Fruit fly (Drosophila melanogaster) whole organism, embryonic: ENCODE results near the gene CG34242.

ENCODE experiments used
- CG10267 ChIP-seq: fragments of 200-800 bp; sonication (Bioruptor generic); optimal IDR thresholded peaks from 2 replicates; lab custom pipeline; 2018; ENCODE audit warnings: missing biosample characterization, mild to moderate bottlenecking, missing genetic modification characterization, moderate library complexity
- CG10543 ChIP-seq: fragments of 200-800 bp; sonication (Bioruptor generic); optimal IDR thresholded peaks from 3 replicates; lab custom pipeline; 2017; ENCODE audit warnings: missing biosample characterization, mild to moderate bottlenecking, missing genetic modification characterization, moderate library complexity
- CG12155 ChIP-seq: fragments of 200-800 bp; sonication (Bioruptor generic); optimal IDR thresholded peaks from 3 replicates; lab custom pipeline; 2016; ENCODE audit warnings: missing biosample characterization, missing genetic modification characterization
- CG13894 ChIP-seq: fragments of 200-800 bp; sonication (Bioruptor generic); optimal IDR thresholded peaks from 3 replicates; lab custom pipeline; 2018; ENCODE audit warnings: missing biosample characterization, mild to moderate bottlenecking, missing genetic modification characterization, moderate library complexity
- CG14050 ChIP-seq: fragments of 200-800 bp; sonication (Bioruptor generic); IDR thresholded peaks from 3 replicates; pipeline ENCODE4 v1.3.6; 2022; ENCODE audit warnings: missing biosample characterization, missing genetic modification characterization
- CG14441 ChIP-seq: fragments of 200-800 bp; sonication (Bioruptor generic); IDR thresholded peaks from 2 replicates; pipeline ENCODE4 v1.3.6; 2022; ENCODE audit warnings: missing biosample characterization, missing genetic modification characterization
- CG17328 ChIP-seq: fragments of 200-800 bp; sonication (Bioruptor generic); IDR thresholded peaks from 2 replicates; pipeline ENCODE4 v1.3.6; 2022; ENCODE audit warnings: missing biosample characterization, missing genetic modification characterization
- CG2120 ChIP-seq: fragments of 200-800 bp; sonication (Bioruptor generic); optimal IDR thresholded peaks from 3 replicates; lab custom pipeline; 2016; ENCODE audit warnings: missing biosample characterization, missing genetic modification characterization
- CG31365 ChIP-seq: fragments of 200-800 bp; sonication (Bioruptor generic); optimal IDR thresholded peaks from 2 replicates; lab custom pipeline; 2018; ENCODE audit warnings: missing biosample characterization, mild to moderate bottlenecking, missing genetic modification characterization
- CG3726 ChIP-seq: fragments of 200-800 bp; sonication (Bioruptor generic); IDR thresholded peaks from 3 replicates; pipeline ENCODE4, ENCODE4 v1.3.6; 2022; ENCODE audit warnings: missing biosample characterization, missing genetic modification characterization
- CG42726 ChIP-seq: fragments of 200-800 bp; sonication (Bioruptor generic); IDR thresholded peaks from 2 replicates; pipeline ENCODE4 v1.3.6; 2022; ENCODE audit warnings: missing biosample characterization, missing genetic modification characterization; ENCODE audit not compliant: partially characterized antibody
- CG4328 ChIP-seq: fragments of 200-800 bp; sonication (Bioruptor generic); optimal IDR thresholded peaks from 3 replicates; lab custom pipeline; 2017; ENCODE audit warnings: missing biosample characterization, missing genetic modification reagents, missing genetic modification characterization
- CG4360 ChIP-seq: fragments of 200-800 bp; sonication (Bioruptor generic); IDR thresholded peaks from 2 replicates; pipeline ENCODE4 v1.3.6; 2022; ENCODE audit warnings: missing biosample characterization, missing genetic modification characterization
- CG6683 ChIP-seq: fragments of 200-800 bp; sonication (Bioruptor generic); optimal IDR thresholded peaks from 2 replicates; lab custom pipeline; 2017; ENCODE audit warnings: missing biosample characterization, mild to moderate bottlenecking, missing genetic modification characterization, missing genetic modification reagents
- CG7357 ChIP-seq: fragments of 200-800 bp; sonication (Bioruptor generic); IDR thresholded peaks from 3 replicates; pipeline ENCODE4 v1.3.6; 2022; ENCODE audit warnings: missing biosample characterization, missing genetic modification characterization
- CG8281 ChIP-seq: fragments of 200-800 bp; sonication (Bioruptor generic); optimal IDR thresholded peaks from 2 replicates; lab custom pipeline; 2018; ENCODE audit warnings: missing biosample characterization, mild to moderate bottlenecking, missing genetic modification characterization, moderate library complexity
- CG8478 ChIP-seq: fragments of >200 bp; optimal IDR thresholded peaks from 2 replicates; lab custom pipeline; 2018
- CG9215 ChIP-seq: fragments of 200-800 bp; sonication (Bioruptor generic); IDR thresholded peaks from 2 replicates; pipeline ENCODE4 v1.3.6; 2022; ENCODE audit warnings: missing biosample characterization, missing genetic modification characterization
- Chrac-16 ChIP-seq: fragments of 200-800 bp; sonication (Bioruptor generic); optimal IDR thresholded peaks from 3 replicates; lab custom pipeline; 2016; ENCODE audit warnings: missing biosample characterization, missing genetic modification characterization
- Doc2 ChIP-seq: fragments of 200-800 bp; sonication (Bioruptor generic); IDR thresholded peaks from 2 replicates; pipeline ENCODE4 v1.3.6; 2022; ENCODE audit warnings: missing biosample characterization, missing genetic modification characterization
- E2f2 ChIP-seq: fragments of 200-800 bp; sonication (Bioruptor generic); IDR thresholded peaks from 2 replicates; pipeline ENCODE4 v1.3.6; 2022; ENCODE audit warnings: missing biosample characterization, missing genetic modification characterization
- Fer1 ChIP-seq: fragments of 200-800 bp; sonication (Bioruptor generic); optimal IDR thresholded peaks from 2 replicates; lab custom pipeline; 2017; ENCODE audit warnings: missing biosample characterization, mild to moderate bottlenecking, missing genetic modification characterization
- Hsf ChIP-seq: fragments of 200-800 bp; sonication (Bioruptor generic); optimal IDR thresholded peaks from 3 replicates; lab custom pipeline; 2016; ENCODE audit warnings: missing biosample characterization, missing genetic modification characterization
- Jarid2 ChIP-seq: fragments of 200-800 bp; sonication (Bioruptor generic); optimal IDR thresholded peaks from 3 replicates; lab custom pipeline; 2017; ENCODE audit warnings: mild to moderate bottlenecking, missing biosample characterization, missing genetic modification reagents, missing genetic modification characterization
- Mrtf ChIP-seq: fragments of 200-800 bp; sonication (Bioruptor generic); IDR thresholded peaks from 3 replicates; pipeline ENCODE4 v1.3.6; 2022; ENCODE audit warnings: missing biosample characterization, missing genetic modification characterization
- Oli ChIP-seq: fragments of 200-800 bp; sonication (Bioruptor generic); optimal IDR thresholded peaks from 2 replicates; lab custom pipeline; 2018; ENCODE audit warnings: missing biosample characterization, mild to moderate bottlenecking, missing genetic modification characterization, moderate library complexity
- Ptx1 ChIP-seq: fragments of 200-800 bp; sonication (Bioruptor generic); IDR thresholded peaks from 2 replicates; pipeline ENCODE4 v1.3.6; 2022; ENCODE audit warnings: missing biosample characterization, missing genetic modification characterization
- Taf1 ChIP-seq: fragments of 200-800 bp; sonication (Bioruptor generic); IDR thresholded peaks from 2 replicates; pipeline ENCODE4 v1.3.6; 2022; ENCODE audit warnings: missing biosample characterization, missing genetic modification characterization
- YL-1 ChIP-seq: fragments of 200-800 bp; sonication (Bioruptor generic); optimal IDR thresholded peaks from 3 replicates; lab custom pipeline; 2017; ENCODE audit warnings: missing biosample characterization, mild to moderate bottlenecking, missing genetic modification characterization
- ap ChIP-seq: fragments of 200-800 bp; sonication (Bioruptor generic); IDR thresholded peaks from 2 replicates; pipeline ENCODE4 v1.3.6; 2022; ENCODE audit warnings: missing biosample characterization, missing genetic modification characterization
- ara ChIP-seq: fragments of 200-800 bp; sonication (Bioruptor generic); IDR thresholded peaks from 2 replicates; pipeline ENCODE4 v1.3.6; 2022; ENCODE audit warnings: missing biosample characterization, missing genetic modification characterization
- ase ChIP-seq: fragments of 200-800 bp; sonication (Bioruptor generic); IDR thresholded peaks from 3 replicates; pipeline ENCODE4 v1.3.6; 2022; ENCODE audit warnings: missing biosample characterization, missing genetic modification characterization
- ato ChIP-seq: fragments of 200-800 bp; sonication (Bioruptor generic); IDR thresholded peaks from 2 replicates; pipeline ENCODE4 v1.3.6; 2022; ENCODE audit warnings: missing biosample characterization, missing genetic modification characterization; ENCODE audit not compliant: partially characterized antibody
- bcd ChIP-seq: fragments of 200-800 bp; sonication (Bioruptor generic); optimal IDR thresholded peaks from 2 replicates; lab custom pipeline; 2017; ENCODE audit warnings: missing biosample characterization, mild to moderate bottlenecking, missing genetic modification characterization
- caup ChIP-seq: fragments of 200-800 bp; sonication (Bioruptor generic); optimal IDR thresholded peaks from 3 replicates; lab custom pipeline; 2017; ENCODE audit warnings: missing biosample characterization, mild to moderate bottlenecking, missing genetic modification characterization, moderate library complexity; ENCODE audit not compliant: severe bottlenecking
- chif ChIP-seq, 2 experiments: fragments of 200-800 bp; sonication (Bioruptor generic); optimal IDR thresholded peaks; 3 replicates each; lab custom pipeline; 2016; ENCODE audit warnings: missing biosample characterization in 2 of 2, missing genetic modification characterization in 2 of 2
- chm ChIP-seq: fragments of 200-800 bp; sonication (Bioruptor generic); IDR thresholded peaks from 2 replicates; pipeline ENCODE4 v1.3.6; 2022; ENCODE audit warnings: missing biosample characterization, missing genetic modification characterization
- crol ChIP-seq: fragments of 200-800 bp; sonication (Bioruptor generic); IDR thresholded peaks from 2 replicates; pipeline ENCODE4 v1.3.6; 2022; ENCODE audit warnings: missing biosample characterization, missing genetic modification characterization
- esg ChIP-seq: fragments of 200-800 bp; sonication (Bioruptor generic); conservative IDR thresholded peaks from 2 replicates; pipeline ENCODE4 v1.3.6; 2022; ENCODE audit warnings: missing biosample characterization, missing genetic modification characterization
- fd64A ChIP-seq: fragments of 200-800 bp; sonication (Bioruptor generic); optimal IDR thresholded peaks from 3 replicates; lab custom pipeline; 2018; ENCODE audit warnings: missing biosample characterization, mild to moderate bottlenecking, missing genetic modification characterization
- fru ChIP-seq: fragments of >200 bp; optimal IDR thresholded peaks from 2 replicates; lab custom pipeline; 2017
- lab ChIP-seq: fragments of 200-800 bp; sonication (Bioruptor generic); optimal IDR thresholded peaks from 3 replicates; lab custom pipeline; 2017; ENCODE audit warnings: missing biosample characterization, missing genetic modification characterization, mild to moderate bottlenecking, moderate library complexity, missing genetic modification reagents
- luna ChIP-seq: fragments of 200-800 bp; sonication (Bioruptor generic); optimal IDR thresholded peaks from 2 replicates; lab custom pipeline; 2016; ENCODE audit warnings: missing biosample characterization, missing genetic modification characterization
- mirr ChIP-seq: fragments of 200-800 bp; sonication (Bioruptor generic); optimal IDR thresholded peaks from 3 replicates; lab custom pipeline; 2018; ENCODE audit warnings: missing biosample characterization, mild to moderate bottlenecking, missing genetic modification characterization
- onecut ChIP-seq: fragments of 200-800 bp; sonication (Bioruptor generic); IDR thresholded peaks from 2 replicates; pipeline ENCODE4 v1.3.6; 2022; ENCODE audit warnings: missing biosample characterization, missing genetic modification characterization
- sc ChIP-seq, 3 experiments: fragments of >200 bp in 2 of 3; fragments of 200-800 bp in 1 of 3; sonication (Bioruptor generic) in 1 of 3; optimal IDR thresholded peaks; 2 replicates in 2 of 3; 3 replicates in 1 of 3; lab custom pipeline; 2017; ENCODE audit warnings: mild to moderate bottlenecking in 1 of 3, missing biosample characterization in 1 of 3, missing genetic modification characterization in 1 of 3, missing genetic modification reagents in 1 of 3
- sd ChIP-seq: fragments of 200-800 bp; sonication (Bioruptor generic); optimal IDR thresholded peaks from 3 replicates; lab custom pipeline; 2018; ENCODE audit warnings: missing biosample characterization, mild to moderate bottlenecking, missing genetic modification characterization, moderate library complexity
- so ChIP-seq: fragments of 200-800 bp; sonication (Bioruptor generic); IDR thresholded peaks from 3 replicates; pipeline ENCODE4 v1.3.6; 2022; ENCODE audit warnings: missing biosample characterization, missing genetic modification characterization
- tna ChIP-seq: fragments of 200-800 bp; sonication (Bioruptor generic); IDR thresholded peaks from 2 replicates; pipeline ENCODE4 v1.3.6; 2022; ENCODE audit warnings: missing biosample characterization, missing genetic modification characterization; ENCODE audit not compliant: partially characterized antibody
- trh ChIP-seq: fragments of 200-800 bp; sonication (Bioruptor generic); optimal IDR thresholded peaks from 2 replicates; lab custom pipeline; 2016; ENCODE audit warnings: missing biosample characterization, missing genetic modification characterization
- vfl ChIP-seq: fragments of 200-800 bp; sonication (Bioruptor generic); optimal IDR thresholded peaks from 2 replicates; lab custom pipeline; 2016; ENCODE audit warnings: missing biosample characterization, missing genetic modification characterization

CG34242 gene

dm6 chr3L:12559273-12559672, 25.5 kb downstream of the CG34242 start (continued):
- TF ChIP-seq YL-1 (GFP tag; lab: Kevin White, UChicago) (no peak), trh (GFP tag; lab: Kevin White, UChicago) (no peak), Taf1 (GFP tag; lab: Robert Waterston, UW) (no peak), fd64A (GFP tag; lab: Kevin White, UChicago) (no peak), CG14441 (GFP tag; lab: Robert Waterston, UW) (no peak)

dm6 chr3L:12564284-12564683, 30.5 kb downstream of the CG34242 start:
- TF ChIP-seq Ptx1 (GFP tag; lab: Robert Waterston, UW) (no peak), CG4328 (GFP tag; lab: Kevin White, UChicago) (peak; percentile 37), CG8281 (no peak), chm (GFP tag; lab: Robert Waterston, UW) (no peak), crol (GFP tag; lab: Robert Waterston, UW) (peak; percentile 8; the same call in 1 of the 2 replicates), CG17328 (GFP tag; lab: Robert Waterston, UW) (no peak), luna (no peak), Hsf (no peak), ase (no peak), CG31365 (tag; lab: Kevin White, UChicago) (no peak), esg (GFP tag; lab: Robert Waterston, UW) (no peak), CG6683 (GFP tag; lab: Kevin White, UChicago) (no peak), CG7357 (GFP tag; lab: Robert Waterston, UW) (no peak), CG3726 (GFP tag; lab: Robert Waterston, UW) (no peak), CG42726 (GFP tag; lab: Robert Waterston, UW) (no peak), CG13894 (tag; lab: Kevin White, UChicago) (peak; percentile 78), ap (GFP tag; lab: Robert Waterston, UW) (no peak), ara (GFP tag; lab: Robert Waterston, UW) (peak; percentile 61), Oli (no peak), Jarid2 (GFP tag; lab: Kevin White, UChicago) (no peak), Mrtf (GFP tag; lab: Robert Waterston, UW) (no peak), ato (GFP tag; lab: Robert Waterston, UW) (no peak), fru (lab: Kevin White, UChicago) (no peak), E2f2 (GFP tag; lab: Robert Waterston, UW) (no peak), vfl (GFP tag; lab: Kevin White, UChicago) (no peak), CG9215 (GFP tag; lab: Robert Waterston, UW) (no peak), onecut (GFP tag; lab: Robert Waterston, UW) (no peak), tna (GFP tag; lab: Robert Waterston, UW) (no peak), chif (GFP tag; optimal IDR thresholded peaks at IDR 0.05; lab: Kevin White, UChicago) (no peak), sc (optimal IDR thresholded peaks at IDR 0.05; lab: Kevin White, UChicago) (no peak), sc (GFP tag; optimal IDR thresholded peaks at IDR 0.05; lab: Kevin White, UChicago) (no peak), CG14050 (no peak), Fer1 (GFP tag; lab: Kevin White, UChicago) (no peak), Chrac-16 (GFP tag; lab: Kevin White, UChicago) (no peak), lab (GFP tag; lab: Kevin White, UChicago) (no peak), CG10543 (GFP tag; lab: Kevin White, UChicago) (peak; percentile 25), bcd (GFP tag; lab: Kevin White, UChicago) (no peak), sd (tag; lab: Kevin White, UChicago) (peak; percentile 73), CG10267 (no peak), CG12155 (GFP tag; lab: Kevin White, UChicago) (no peak), CG4360 (GFP tag; lab: Robert Waterston, UW) (peak; percentile 32; the same call in 1 of the 2 replicates), caup (GFP tag; lab: Kevin White, UChicago) (peak; percentile 47), Doc2 (GFP tag; lab: Robert Waterston, UW) (no peak), mirr (GFP tag; lab: Kevin White, UChicago) (peak; percentile 37), CG8478 (lab: Kevin White, UChicago) (no peak), so (no peak), CG2120 (GFP tag; lab: Kevin White, UChicago) (no peak)
